Worm (Caenorhabditis elegans): ENCODE results near the gene erp-44.2.

The erp-44.2 gene

ce11 chrIV:7790151-7790691 is 44.3 kb downstream of the erp-44.2 start:
- TF ChIP-seq mep-1 (tag; optimal IDR thresholded peaks at IDR 0.05) (no peak), ceh-39 (tag; optimal IDR thresholded peaks at IDR 0.05) (no peak), ham-2 (GFP tag; optimal IDR thresholded peaks at IDR 0.05) (no peak), nhr-28 (tag; optimal IDR thresholded peaks at IDR 0.05) (no peak), nhr-2 (tag; optimal IDR thresholded peaks at IDR 0.05) (no peak), pha-4 (tag; optimal IDR thresholded peaks at IDR 0.05) (no peak), mls-2 (tag; optimal IDR thresholded peaks at IDR 0.05) (no peak), sptf-1 (tag; optimal IDR thresholded peaks at IDR 0.05) (no peak), hlh-1 (tag; optimal IDR thresholded peaks at IDR 0.05) (no peak), nhr-12 (tag; optimal IDR thresholded peaks at IDR 0.05) (no peak), unc-39 (tag; optimal IDR thresholded peaks at IDR 0.05) (no peak)

- TF ChIP-seq unc-39 (tag; optimal IDR thresholded peaks at IDR 0.05): no peak
- no peak for TF ChIP-seq ces-1 (GFP tag; optimal IDR thresholded peaks at IDR 0.05)
- no peak for TF ChIP-seq flh-1 (GFP tag; optimal IDR thresholded peaks at IDR 0.05)
- TF ChIP-seq lsy-2 (tag; optimal IDR thresholded peaks at IDR 0.05): peak; percentile 25
- TF ChIP-seq sem-2 (GFP tag; optimal IDR thresholded peaks at IDR 0.05): peak; percentile 17
- TF ChIP-seq hlh-1 (tag; optimal IDR thresholded peaks at IDR 0.05): peak; percentile 7
Observed at ce11 chrIV:7789521-7789949, 44.9 kb downstream of the erp-44.2 start, which contains the start of gene imp-3. Gene imp-3 (minus strand): TSS chrIV:7789613.

ce11 chrIV:7785506-7786065 is 48.9 kb downstream of the erp-44.2 start, which contains the start of gene tag-322:
Gene tag-322 (minus strand): TSS chrIV:7785556.
- TF ChIP-seq mep-1 (tag; optimal IDR thresholded peaks at IDR 0.05) (peak; percentile 64), ces-1 (GFP tag; optimal IDR thresholded peaks at IDR 0.05) (peak; percentile 15), mab-5 (tag; optimal IDR thresholded peaks at IDR 0.05) (no peak), flh-1 (GFP tag; optimal IDR thresholded peaks at IDR 0.05) (no peak), mls-2 (tag; optimal IDR thresholded peaks at IDR 0.05) (peak; percentile 17), lsy-2 (tag; optimal IDR thresholded peaks at IDR 0.05) (peak; percentile 41), ceh-43 (GFP tag; optimal IDR thresholded peaks at IDR 0.05) (no peak)

- TF ChIP-seq ceh-83 (GFP tag; optimal IDR thresholded peaks at IDR 0.05) (no peak), mab-5 (tag; optimal IDR thresholded peaks at IDR 0.05) (no peak), ceh-43 (GFP tag; optimal IDR thresholded peaks at IDR 0.05) (no peak), M03D4.4 (tag; optimal IDR thresholded peaks at IDR 0.05) (no peak), nhr-28 (tag; optimal IDR thresholded peaks at IDR 0.05) (no peak), blmp-1 (tag; optimal IDR thresholded peaks at IDR 0.05) (no peak), unc-39 (tag; optimal IDR thresholded peaks at IDR 0.05) (no peak), mls-2 (tag; optimal IDR thresholded peaks at IDR 0.05) (no peak), tbx-8 (GFP tag; optimal IDR thresholded peaks at IDR 0.05) (no peak), lin-32 (GFP tag; optimal IDR thresholded peaks at IDR 0.05) (no peak), pha-4 (tag; optimal IDR thresholded peaks at IDR 0.05) (no peak), snpc-4 (tag; optimal IDR thresholded peaks at IDR 0.05) (no peak)
Observed at ce11 chrIV:7783801-7784411, 50.6 kb downstream of the erp-44.2 start, which contains the start of gene tag-321. Gene tag-321 (minus strand): TSS chrIV:7783851.

Data from whole organism, mixed stage, embryonic.